Fruit fly (Drosophila melanogaster): Measurements from ENCODE around the gene Zasp66.

DNA sequence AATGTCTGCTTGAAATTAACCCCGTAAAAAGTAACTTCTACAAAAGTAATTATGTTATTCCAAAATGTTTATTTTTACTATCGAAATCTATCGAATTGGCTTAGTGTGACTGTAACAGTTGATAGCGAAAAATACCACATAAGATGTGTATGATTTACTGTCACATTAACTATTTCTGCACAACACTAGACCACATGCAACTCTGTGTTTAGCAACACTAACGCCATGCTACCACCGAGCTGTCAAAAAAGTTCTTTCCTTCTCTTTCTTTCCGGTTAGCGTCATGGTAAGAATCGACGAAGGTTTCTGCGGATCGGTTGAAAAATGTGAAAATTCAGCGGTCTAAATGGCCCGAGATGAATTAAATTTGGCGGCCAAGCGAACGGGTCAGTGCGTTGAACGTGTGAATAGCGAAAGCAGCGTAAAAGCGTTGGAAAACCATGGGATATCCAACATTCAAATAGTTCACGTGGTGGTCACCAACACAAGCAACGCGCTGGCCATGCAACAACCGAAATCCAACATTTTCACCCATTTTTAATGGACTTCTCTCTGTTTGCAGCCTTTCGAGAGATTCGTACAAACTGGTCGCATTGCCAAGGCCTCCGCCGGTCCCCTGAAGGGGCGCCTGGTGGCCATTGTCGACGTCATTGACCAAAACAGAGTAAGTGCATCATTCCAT lies 23.3 kb upstream of the Zasp66 start, which contains the start of the genes Nelf-E and RpL14:
- TF ChIP-seq Pif1B (GFP tag; optimal IDR thresholded peaks at IDR 0.05) (no peak), CG4496 (GFP tag; IDR thresholded peaks at IDR 0.05) (peak; percentile 94), CG12605 (GFP tag; IDR thresholded peaks at IDR 0.05) (peak; percentile 47; the same call in 1 of the 2 replicates), D1 (tag; optimal IDR thresholded peaks at IDR 0.05) (no peak), EcR (GFP tag; optimal IDR thresholded peaks at IDR 0.05) (no peak), CG32121 (GFP tag; IDR thresholded peaks at IDR 0.05) (peak; percentile 83), CG8159 (tag; optimal IDR thresholded peaks at IDR 0.05) (peak; percentile 66), Snoo (tag; optimal IDR thresholded peaks at IDR 0.05) (no peak), CG9948 (tag; optimal IDR thresholded peaks at IDR 0.05) (peak; percentile 50)

Measured in whole organism, pupa.